Worm (Caenorhabditis elegans) whole organism, late embryonic: ENCODE data around the gene laf-1.

Experiments
- T23F11.4 ChIP-seq: fragments of 200-800 bp; sonication (Bioruptor generic); optimal IDR thresholded peaks from 2 replicates; lab custom pipeline; 2018; ENCODE audit warnings: mild to moderate bottlenecking, missing genetic modification characterization, missing compliant biosample characterization
- dve-1 ChIP-seq: sonication (generic microtip); optimal IDR thresholded peaks from 2 replicates; lab custom pipeline; 2017; ENCODE audit warnings: antibody characterized with exemption, mild to moderate bottlenecking, missing genetic modification characterization, missing compliant biosample characterization
- ets-4 ChIP-seq: sonication (generic microtip); optimal IDR thresholded peaks from 2 replicates; lab custom pipeline; 2016; ENCODE audit warnings: missing genetic modification characterization, missing compliant biosample characterization
- fkh-10 ChIP-seq: fragments of 150-350 bp; optimal IDR thresholded peaks from 2 replicates; lab custom pipeline; 2014; ENCODE audit warnings: missing biosample characterization, missing genetic modification reagents, missing genetic modification characterization
- nfya-1 ChIP-seq: sonication (generic microtip); optimal IDR thresholded peaks from 2 replicates; lab custom pipeline; 2017; ENCODE audit warnings: missing genetic modification characterization, mild to moderate bottlenecking, missing compliant biosample characterization, antibody characterized with exemption, moderate library complexity
- pag-3 ChIP-seq: sonication (generic microtip); optimal IDR thresholded peaks from 2 replicates; lab custom pipeline; 2016; ENCODE audit warnings: missing compliant biosample characterization, missing genetic modification characterization, borderline replicate concordance
- pha-4 ChIP-seq: fragments of 150-350 bp; optimal IDR thresholded peaks from 2 replicates; lab custom pipeline; 2018; ENCODE audit warnings: missing biosample characterization, missing genetic modification reagents, missing genetic modification characterization

DNA sequence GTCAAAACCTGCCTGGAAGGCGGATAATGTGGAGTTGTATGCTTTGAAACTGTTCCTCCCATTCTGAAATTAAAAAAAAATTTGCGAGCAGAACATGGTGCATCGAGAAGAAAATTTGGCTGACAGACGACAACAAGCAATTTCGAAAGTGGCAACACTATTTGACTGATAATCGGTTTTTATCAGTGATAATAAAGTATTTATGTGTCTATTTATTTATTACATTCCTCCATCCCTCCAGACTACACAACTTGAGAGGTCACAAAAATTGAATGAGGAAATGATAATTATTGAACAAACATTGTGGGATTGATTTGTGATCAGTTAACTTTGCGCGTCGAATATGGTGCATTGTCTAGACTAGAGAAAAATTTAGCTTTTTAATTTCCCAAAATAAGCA, 39.4 kb downstream of the laf-1 start, which contains the start of gene cest-25:
- TF ChIP-seq pag-3 (tag; lab: Kevin White, UChicago) = no peak
- TF ChIP-seq ets-4 (tag; lab: Kevin White, UChicago) = no peak
- no peak for TF ChIP-seq nfya-1 (tag; lab: Kevin White, UChicago)
- no peak for TF ChIP-seq fkh-10 (GFP tag; lab: Kevin White, UChicago)
- no peak for TF ChIP-seq pha-4 (tag; lab: Kevin White, UChicago)
- TF ChIP-seq T23F11.4 (GFP tag; lab: Kevin White, UChicago) = no peak
- no peak for TF ChIP-seq dve-1 (tag; lab: Kevin White, UChicago)
